Fruit fly (Drosophila melanogaster) whole organism, larva: ENCODE data around the gene CG6153.

ENCODE experiments used
- noc ChIP-seq: fragments of 200-800 bp; sonication (Bioruptor generic); optimal IDR thresholded peaks from 3 replicates; lab custom pipeline; 2019; ENCODE audit warnings: missing biosample characterization, mild to moderate bottlenecking, missing genetic modification characterization, moderate library complexity

CG6153 gene

dm6 chr2L:12694823-12695420 lies 2.1 kb downstream of the CG6153 start, which contains the start of the genes IFT43 and PICK1:
TSS of gene IFT43 (minus strand) at chr2L:12694988.
TSS of gene PICK1 (plus strand) at chr2L:12695033.
- TF ChIP-seq noc (tag; lab: Kevin White, UChicago): no peak

DNA sequence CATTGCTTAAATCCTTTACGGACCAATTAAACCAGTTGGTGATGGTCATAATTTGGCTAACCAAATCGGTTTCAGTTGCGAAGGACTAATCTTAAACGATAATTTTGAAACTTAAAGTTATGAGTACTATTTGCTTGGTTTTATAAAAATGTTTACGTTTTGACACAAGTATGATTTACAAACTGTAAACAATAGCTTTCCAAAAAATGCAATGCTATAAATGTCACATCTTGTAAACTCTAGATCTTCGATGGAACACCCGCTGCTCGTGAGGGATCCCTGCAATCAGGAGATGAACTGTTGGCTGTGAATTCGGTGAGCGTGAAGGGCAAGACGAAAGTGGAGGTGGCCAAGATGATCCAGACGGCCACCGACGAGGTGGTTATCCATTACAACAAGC lies 4.4 kb downstream of the CG6153 start, which contains the start of gene CG5781:
Gene CG5781 (minus strand): TSS at position 101 of the 400 bp plus-strand sequence.
- no peak for TF ChIP-seq noc (tag; lab: Kevin White, UChicago)

DNA sequence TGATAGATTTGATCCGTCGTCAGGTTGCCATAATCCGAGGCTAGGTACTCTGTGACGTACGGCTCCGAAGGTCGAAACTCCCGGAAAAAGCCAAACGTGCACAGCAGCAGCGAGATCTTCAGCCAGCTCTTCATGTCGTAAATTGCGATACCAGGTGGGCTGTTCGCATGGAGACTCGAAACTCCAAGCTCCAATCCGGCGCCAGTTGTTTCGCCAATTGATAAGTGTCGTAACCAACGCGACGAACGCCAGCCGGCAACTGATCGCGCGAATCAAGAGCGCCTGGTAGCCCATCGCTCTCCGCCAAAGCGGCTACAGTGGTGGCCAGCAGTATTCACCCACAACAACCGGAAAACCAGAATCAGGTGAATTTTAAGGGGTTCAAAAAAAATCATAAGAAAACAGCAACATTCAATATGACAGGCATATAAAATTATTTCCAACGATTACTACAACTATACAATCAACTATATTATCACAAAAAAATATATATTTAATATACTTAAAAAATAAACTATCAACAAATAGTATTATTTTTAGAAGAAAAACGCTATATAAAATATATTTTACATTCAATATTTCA lies 7.7 kb downstream of the CG6153 start, which contains the start of gene CG17036:
Gene CG17036 (minus strand): TSS at position 366 of the 583 bp plus-strand sequence.
- peak; percentile 37 for TF ChIP-seq noc (tag; lab: Kevin White, UChicago)

- peak; percentile 6 for TF ChIP-seq noc (tag; lab: Kevin White, UChicago)
Measured at dm6 chr2L:12701498-12701897, 8.7 kb downstream of the CG6153 start.

DNA sequence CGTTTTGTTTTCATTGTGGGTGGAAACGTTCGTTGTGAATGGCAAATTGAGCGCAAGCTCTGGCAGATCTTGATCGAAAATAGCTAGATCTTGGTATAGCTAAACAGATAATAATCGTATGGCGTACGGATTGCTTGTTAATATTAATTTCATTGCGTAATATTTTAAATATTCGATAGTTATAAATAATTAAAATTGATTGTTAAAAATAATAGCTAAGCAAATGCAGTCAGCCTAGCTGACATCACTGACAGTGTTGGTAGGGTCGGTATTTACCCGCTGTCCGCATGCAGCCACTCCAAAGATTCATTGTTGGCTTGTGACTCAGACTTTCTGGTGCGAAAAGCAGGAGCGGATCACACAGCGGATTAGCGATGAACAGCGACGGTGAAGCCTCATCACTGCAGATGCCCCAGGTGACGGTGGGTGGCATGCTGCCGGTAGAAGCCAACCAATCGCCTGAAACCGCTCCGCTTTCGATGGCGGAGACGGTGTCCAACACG lies 11.7 kb downstream of the CG6153 start, which contains the start of the genes CG5776 and spict:
Gene CG5776 (minus strand): TSS at position 34 of the 503 bp plus-strand sequence.
Gene spict (plus strand): TSS at position 308 of the 503 bp plus-strand sequence.
- peak; percentile 79 for TF ChIP-seq noc (tag; lab: Kevin White, UChicago)

DNA sequence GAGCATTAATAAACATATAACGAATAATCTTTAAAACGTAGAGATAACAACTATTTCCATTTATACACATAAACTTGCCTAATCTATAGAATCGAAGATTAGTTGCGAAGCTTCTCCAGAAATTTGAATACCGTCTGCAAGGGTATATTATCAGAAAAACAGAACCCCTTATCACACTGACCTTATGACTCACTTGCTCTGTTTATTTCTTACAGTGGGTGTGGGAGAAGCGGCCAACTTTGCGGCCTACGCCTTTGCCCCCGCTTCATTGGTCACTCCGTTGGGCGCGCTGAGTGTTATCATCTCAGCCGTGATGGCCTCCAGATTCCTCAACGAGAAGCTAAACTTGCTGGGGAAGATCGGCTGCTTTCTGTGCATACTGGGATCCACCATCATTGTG lies 12.6 kb downstream of the CG6153 start:
- peak; percentile 24 for TF ChIP-seq noc (tag; lab: Kevin White, UChicago)

- peak; percentile 32 for TF ChIP-seq noc (tag; lab: Kevin White, UChicago)
Measured at dm6 chr2L:12707540-12707939, 14.7 kb downstream of the CG6153 start, which contains the start of the genes CG6180 and CG15484. TSS of gene CG6180 (plus strand) at chr2L:12707661. TSS of gene CG15484 (minus strand) at chr2L:12707711.

DNA sequence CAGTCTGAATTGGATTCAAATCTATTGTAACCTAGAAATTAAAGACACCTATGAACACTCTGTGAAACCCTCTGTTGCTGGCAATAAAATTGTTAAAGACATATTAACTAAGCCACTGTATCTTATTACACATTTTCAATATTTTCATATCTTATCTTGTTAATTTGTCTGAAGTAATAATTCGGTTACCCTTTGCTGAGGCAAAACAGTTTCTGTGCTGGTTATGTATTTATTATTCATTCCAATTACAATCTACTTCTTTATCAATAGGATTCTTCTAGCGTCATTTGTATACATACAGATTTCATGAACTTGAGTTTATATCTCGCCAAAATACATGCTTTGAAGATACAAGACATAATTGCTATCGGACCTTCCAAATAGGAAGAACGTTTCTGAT lies 15.8 kb downstream of the CG6153 start:
- TF ChIP-seq noc (tag; lab: Kevin White, UChicago): no peak

dm6 chr2L:12712255-12712654 lies 19.5 kb downstream of the CG6153 start:
- no peak for TF ChIP-seq noc (tag; lab: Kevin White, UChicago)

- TF ChIP-seq noc (tag; lab: Kevin White, UChicago): no peak
Measured at dm6 chr2L:12712852-12713251, 20.1 kb downstream of the CG6153 start, which contains the start of gene CG5787. TSS of gene CG5787 (minus strand) at chr2L:12712952.

DNA sequence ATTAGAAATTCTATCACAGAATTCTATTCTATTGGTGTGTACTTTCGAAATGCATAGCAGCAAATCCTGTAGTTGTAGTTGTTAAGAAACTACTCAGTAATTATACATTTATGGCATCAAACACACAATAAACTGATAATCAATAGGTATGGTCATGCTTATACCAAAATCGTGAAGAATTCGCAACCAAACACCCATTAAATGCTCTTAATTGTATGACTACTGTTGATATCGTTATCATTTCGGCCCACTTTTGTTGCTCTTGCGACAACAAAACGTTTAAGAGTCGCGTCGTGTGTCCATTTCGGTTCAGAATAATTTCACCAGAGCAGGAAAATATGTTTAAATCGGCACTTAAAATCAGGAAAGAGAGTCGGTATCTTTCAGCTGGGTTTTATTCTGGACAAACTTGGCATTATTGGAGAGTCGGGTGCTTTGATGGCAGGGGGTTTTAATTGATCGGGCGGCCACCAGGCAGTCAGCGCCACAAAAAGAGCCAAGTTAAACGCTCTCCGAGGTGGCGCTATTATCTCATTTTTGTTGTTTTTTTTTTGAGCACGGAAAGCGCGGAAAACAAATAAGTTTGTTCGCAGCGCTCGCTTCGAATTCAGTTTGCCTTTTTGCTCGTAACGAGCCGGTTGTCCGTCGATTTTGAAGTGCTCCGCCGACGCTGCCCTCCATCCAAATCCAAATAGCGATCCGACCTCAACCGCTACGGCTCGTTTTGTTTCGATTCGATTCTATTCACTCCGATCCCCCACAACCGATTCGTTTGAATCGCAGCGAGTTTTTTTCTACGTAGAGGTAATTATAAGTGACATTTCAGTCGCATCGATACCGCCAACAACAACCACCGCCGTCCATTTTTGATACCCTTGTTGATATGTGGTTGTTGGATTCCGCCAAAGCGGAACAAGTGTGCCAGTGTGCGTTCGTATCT lies 25.9 kb downstream of the CG6153 start, which contains the start of gene MRP:
Gene MRP (plus strand): TSS at position 609 of the 940 bp plus-strand sequence.
- TF ChIP-seq noc (tag; lab: Kevin White, UChicago): peak; percentile 44

DNA sequence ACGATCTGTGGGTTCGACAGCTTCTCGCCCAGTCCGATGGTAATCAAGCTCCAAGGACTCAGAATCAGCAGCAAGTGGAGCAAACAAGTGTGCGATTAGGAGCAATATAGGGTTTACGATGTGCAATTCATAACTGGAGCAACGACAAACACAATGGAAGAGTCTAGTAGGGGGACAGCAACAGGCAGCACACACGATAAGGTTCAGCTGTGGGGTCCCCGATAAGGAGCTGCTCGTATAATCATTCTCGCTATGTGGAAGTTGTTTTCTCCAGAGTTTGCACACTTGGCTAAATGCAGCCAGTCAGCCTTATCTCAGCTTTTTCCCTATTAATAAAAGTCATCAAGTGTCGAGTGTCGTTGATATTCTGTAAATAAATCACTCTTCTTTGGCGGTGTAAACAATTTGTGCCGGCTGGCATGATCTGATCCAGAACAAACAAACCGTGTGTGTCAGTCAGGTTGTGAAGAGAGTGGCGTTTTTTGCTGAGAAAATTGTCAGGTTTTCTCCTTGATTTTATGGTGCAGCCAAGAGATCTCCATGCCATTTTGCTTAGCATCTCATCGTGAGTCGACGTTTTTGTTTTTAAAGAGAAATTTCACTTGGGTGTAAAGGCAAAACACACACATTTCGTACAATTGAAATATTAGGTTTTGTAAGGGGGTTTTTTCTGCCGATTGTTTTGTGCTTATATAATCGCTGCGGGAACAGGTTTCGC lies 27.1 kb downstream of the CG6153 start:
- TF ChIP-seq noc (tag; lab: Kevin White, UChicago): peak; percentile 17

DNA sequence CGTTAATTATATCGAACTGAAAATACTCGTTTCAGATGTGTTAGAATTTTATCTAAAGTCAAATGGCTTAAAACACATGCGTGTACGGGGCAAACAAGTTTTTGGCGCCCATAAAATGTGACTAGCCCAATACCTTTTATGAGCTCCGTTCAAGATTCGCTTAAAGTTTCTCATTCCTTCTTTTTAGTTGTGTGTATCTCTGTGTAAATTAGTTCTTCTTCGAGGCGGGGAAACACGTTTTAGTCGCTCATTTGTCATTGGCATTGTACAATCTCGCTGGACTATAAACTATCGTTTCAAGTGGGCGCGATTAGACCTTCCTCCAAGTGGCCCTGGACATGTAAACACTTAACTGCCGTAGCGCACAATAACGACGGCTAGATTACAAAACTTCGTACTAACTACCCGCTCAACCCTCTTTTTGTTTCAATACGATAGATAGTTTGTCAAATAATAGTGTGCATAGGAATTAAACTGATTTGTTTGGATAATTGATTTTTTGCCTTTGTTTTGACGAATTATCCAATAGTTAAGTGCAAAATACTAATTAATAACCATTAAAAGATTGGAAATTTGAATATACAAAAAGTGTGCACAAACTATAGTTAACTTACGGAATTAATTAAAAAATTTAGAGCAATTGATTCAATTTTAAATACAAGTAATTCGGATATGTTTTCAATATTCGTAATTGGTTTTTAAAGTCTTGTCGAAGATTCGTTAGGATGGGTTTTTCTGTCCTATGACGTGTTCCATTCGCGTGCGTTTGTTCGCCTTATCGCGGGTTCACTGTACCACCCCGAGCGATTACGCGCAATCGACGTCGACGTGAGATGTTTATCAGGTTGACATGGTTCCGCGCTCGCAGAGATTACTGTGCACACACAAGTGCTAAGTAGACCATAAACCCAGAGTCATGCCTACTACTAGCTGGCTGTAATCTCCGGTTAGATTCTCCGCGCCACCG lies 27.9 kb downstream of the CG6153 start:
- TF ChIP-seq noc (tag; lab: Kevin White, UChicago): peak; percentile 84
